Comparison of ENCODE assay signal across 3 fruit fly cellular contexts in genomic region chrX:20130486-20130885, dm6.
TF ChIP-seq lines count a peak whose summit lies in the region.

No protein-coding gene starts in this region.

- no peak for TF ChIP-seq CTCF in whole organism, embryonic (GFP tag; optimal IDR thresholded peaks at IDR 0.05; lab: Kevin White, UChicago)

TF ChIP-seq in whole organism, embryonic, 481 proteins besides CTCF, POLR2A, EP300 and RAD21:
- no peak for TF ChIP-seq prd (optimal IDR thresholded peaks at IDR 0.05; lab: Kevin White, UChicago)
- 0 out of 3 replicates have a peak, but pooled peaks have one; percentile 36 for TF ChIP-seq prd (GFP tag; IDR thresholded peaks at IDR 0.05; lab: Robert Waterston, UW)
- no peak for TF ChIP-seq CG30403 (GFP tag; optimal IDR thresholded peaks at IDR 0.05; lab: Kevin White, UChicago)
- TF ChIP-seq Drgx (GFP tag; IDR thresholded peaks at IDR 0.05; lab: Robert Waterston, UW), result peak; percentile 58

TF ChIP-seq in whole organism, prepupa, 60 proteins besides CTCF, POLR2A, EP300 and RAD21:
- TF ChIP-seq CG11294 (GFP tag; IDR thresholded peaks at IDR 0.05; lab: Robert Waterston, UW) (peak; percentile 32; the same call in 1 of the 2 replicates), CG10669 (GFP tag; optimal IDR thresholded peaks at IDR 0.05; lab: Kevin White, UChicago) (no peak), OdsH (GFP tag; optimal IDR thresholded peaks at IDR 0.05; lab: Kevin White, UChicago) (peak; percentile 33), CG8632 (GFP tag; optimal IDR thresholded peaks at IDR 0.05; lab: Kevin White, UChicago) (no peak), esn (GFP tag; optimal IDR thresholded peaks at IDR 0.05; lab: Kevin White, UChicago) (no peak), Smox (GFP tag; optimal IDR thresholded peaks at IDR 0.05; lab: Kevin White, UChicago) (no peak), Lpt (GFP tag; optimal IDR thresholded peaks at IDR 0.05; lab: Kevin White, UChicago) (peak; percentile 55), CG34406 (GFP tag; optimal IDR thresholded peaks at IDR 0.05; lab: Kevin White, UChicago) (no peak), CG8119 (GFP tag; IDR thresholded peaks at IDR 0.05; lab: Robert Waterston, UW) (peak; percentile 79), CG6854 (GFP tag; optimal IDR thresholded peaks at IDR 0.05; lab: Kevin White, UChicago) (no peak), svp (GFP tag; lab: Kevin White, UChicago) (peak; percentile 16), acj6 (GFP tag; optimal IDR thresholded peaks at IDR 0.05; lab: Kevin White, UChicago) (peak; percentile 11), fkh (GFP tag; optimal IDR thresholded peaks at IDR 0.05; lab: Kevin White, UChicago) (no peak), dac (GFP tag; optimal IDR thresholded peaks at IDR 0.05; lab: Kevin White, UChicago) (peak; percentile 51), pdm3 (GFP tag; optimal IDR thresholded peaks at IDR 0.05; lab: Kevin White, UChicago) (peak; percentile 43), Blimp-1 (GFP tag; optimal IDR thresholded peaks at IDR 0.05; lab: Kevin White, UChicago) (no peak), CG1621 (tag; optimal IDR thresholded peaks at IDR 0.05; lab: Kevin White, UChicago) (no peak), CG6808 (GFP tag; optimal IDR thresholded peaks at IDR 0.05; lab: Kevin White, UChicago) (no peak), Hr4 (GFP tag; optimal IDR thresholded peaks at IDR 0.05; lab: Kevin White, UChicago) (peak; percentile 79), net (GFP tag; optimal IDR thresholded peaks at IDR 0.05; lab: Kevin White, UChicago) (peak; percentile 38), fd59A (GFP tag; optimal IDR thresholded peaks at IDR 0.05; lab: Kevin White, UChicago) (no peak), Sox14 (GFP tag; optimal IDR thresholded peaks at IDR 0.05; lab: Kevin White, UChicago) (no peak), CG32006 (GFP tag; optimal IDR thresholded peaks at IDR 0.05; lab: Kevin White, UChicago) (peak; percentile 84), Gug (GFP tag; IDR thresholded peaks at IDR 0.05; lab: Robert Waterston, UW) (peak; percentile 50), Eip75B (GFP tag; optimal IDR thresholded peaks at IDR 0.05; lab: Kevin White, UChicago) (no peak), CG6276 (GFP tag; optimal IDR thresholded peaks at IDR 0.05; lab: Kevin White, UChicago) (peak; percentile 72), salr (GFP tag; optimal IDR thresholded peaks at IDR 0.05; lab: Kevin White, UChicago) (peak in 1 of 2 experiments; percentile 46), CG10631 (GFP tag; optimal IDR thresholded peaks at IDR 0.05; lab: Kevin White, UChicago) (peak; percentile 37), Eip93F (GFP tag; optimal IDR thresholded peaks at IDR 0.05; lab: Kevin White, UChicago) (no peak), CG15336 (GFP tag; IDR thresholded peaks at IDR 0.05; lab: Robert Waterston, UW) (peak; percentile 79), CG3919 (GFP tag; optimal IDR thresholded peaks at IDR 0.05; lab: Kevin White, UChicago) (peak; percentile 26), CG4318 (GFP tag; optimal IDR thresholded peaks at IDR 0.05; lab: Kevin White, UChicago) (peak; percentile 68), Eip78C (GFP tag; lab: Kevin White, UChicago) (peak; percentile 83), eg (GFP tag; IDR thresholded peaks at IDR 0.05; lab: Robert Waterston, UW) (peak; percentile 65; the same call in 2 of the 3 replicates), achi (GFP tag; optimal IDR thresholded peaks at IDR 0.05; lab: Kevin White, UChicago) (peak; percentile 46)

TF ChIP-seq in whole organism, pupa, 21 proteins besides CTCF, POLR2A, EP300 and RAD21:
- TF ChIP-seq CG10348 (GFP tag; IDR thresholded peaks at IDR 0.05; lab: Robert Waterston, UW) (no peak), CG8301 (tag; optimal IDR thresholded peaks at IDR 0.05; lab: Kevin White, UChicago) (peak; percentile 66), CG32121 (GFP tag; IDR thresholded peaks at IDR 0.05; lab: Robert Waterston, UW) (peak; percentile 66), Pif1B (GFP tag; optimal IDR thresholded peaks at IDR 0.05; lab: Kevin White, UChicago) (peak; percentile 4), CG17806 (tag; optimal IDR thresholded peaks at IDR 0.05; lab: Kevin White, UChicago) (no peak), Snoo (tag; optimal IDR thresholded peaks at IDR 0.05; lab: Kevin White, UChicago) (no peak), EcR (GFP tag; optimal IDR thresholded peaks at IDR 0.05; lab: Kevin White, UChicago) (no peak), gl (tag; optimal IDR thresholded peaks at IDR 0.05; lab: Kevin White, UChicago) (no peak), CG4496 (GFP tag; IDR thresholded peaks at IDR 0.05; lab: Robert Waterston, UW) (peak; percentile 70), CG9948 (tag; optimal IDR thresholded peaks at IDR 0.05; lab: Kevin White, UChicago) (peak; percentile 14), Pif1A (GFP tag; optimal IDR thresholded peaks at IDR 0.05; lab: Kevin White, UChicago) (peak; percentile 42), D1 (tag; optimal IDR thresholded peaks at IDR 0.05; lab: Kevin White, UChicago) (no peak), CG15710 (tag; optimal IDR thresholded peaks at IDR 0.05; lab: Kevin White, UChicago) (no peak), rn (GFP tag; IDR thresholded peaks at IDR 0.05; lab: Robert Waterston, UW) (no peak), CG13204 (GFP tag; optimal IDR thresholded peaks at IDR 0.05; lab: Kevin White, UChicago) (no peak), CG12605 (GFP tag; IDR thresholded peaks at IDR 0.05; lab: Robert Waterston, UW) (0 out of 2 replicates have a peak, but pooled peaks have one; percentile 18), CG14655 (GFP tag; optimal IDR thresholded peaks at IDR 0.05; lab: Kevin White, UChicago) (peak; percentile 75), CG34367 (tag; optimal IDR thresholded peaks at IDR 0.05; lab: Kevin White, UChicago) (no peak), Ets98B (GFP tag; IDR thresholded peaks at IDR 0.05; lab: Robert Waterston, UW) (peak; percentile 45; the same call in 1 of the 2 replicates), fd96Ca (GFP tag; IDR thresholded peaks at IDR 0.05; lab: Robert Waterston, UW) (peak; percentile 37; the same call in 1 of the 3 replicates), CG8159 (tag; optimal IDR thresholded peaks at IDR 0.05; lab: Kevin White, UChicago) (no peak)
TF ChIP-seq in whole organism, pupa: peak in this region for 10.

Comparison
In these comparisons a context has a peak if more than half of its experiments do, and no peak if none do; other contexts are left out.
1. Of the 7 proteins assayed by ChIP-seq in both whole organism, embryonic and whole organism, prepupa: peak only in whole organism, embryonic: none; only in whole organism, prepupa: Gug and Lpt; in both: none; in neither: 5.